Worm (Caenorhabditis elegans) whole organism, L1 larva: ENCODE data around the gene sec-61.B.

Experiments
- C04F5.9 ChIP-seq: sonication (generic microtip); optimal IDR thresholded peaks from 2 replicates; lab custom pipeline; 2016; ENCODE audit warnings: missing genetic modification characterization, missing compliant biosample characterization
- C34B4.2 ChIP-seq: sonication (generic microtip); optimal IDR thresholded peaks from 2 replicates; lab custom pipeline; 2017; ENCODE audit warnings: mild to moderate bottlenecking, missing genetic modification characterization, missing compliant biosample characterization
- F16B12.6 ChIP-seq: fragments of 150-350 bp; optimal IDR thresholded peaks from 2 replicates; lab custom pipeline; 2014; ENCODE audit warnings: missing biosample characterization, missing genetic modification characterization
- Y116A8C.19 ChIP-seq: sonication (generic microtip); optimal IDR thresholded peaks from 2 replicates; lab custom pipeline; 2016; ENCODE audit warnings: missing compliant biosample characterization, missing genetic modification characterization, borderline replicate concordance
- aha-1 ChIP-seq: fragments of 150-350 bp; optimal IDR thresholded peaks from 2 replicates; lab custom pipeline; 2014; ENCODE audit warnings: missing biosample characterization, missing genetic modification characterization
- blmp-1 ChIP-seq: fragments of 150-350 bp; optimal IDR thresholded peaks from 2 replicates; lab custom pipeline; 2014; ENCODE audit warnings: missing biosample characterization, missing genetic modification characterization
- ceh-8 ChIP-seq: fragments of 200-800 bp; sonication (Bioruptor generic); optimal IDR thresholded peaks from 2 replicates; lab custom pipeline; 2018; ENCODE audit warnings: mild to moderate bottlenecking, missing genetic modification characterization, moderate library complexity, missing compliant biosample characterization
- ceh-88 ChIP-seq: fragments of 200-800 bp; sonication (Bioruptor generic); IDR thresholded peaks from 2 replicates; pipeline ENCODE4 v1.3.6; 2022; ENCODE audit warnings: missing genetic modification characterization, missing compliant biosample characterization
- dpl-1 ChIP-seq, 3 experiments: fragments of 150-350 bp in 2 of 3; sonication (generic microtip) in 1 of 3; optimal IDR thresholded peaks; 2 replicates each; lab custom pipeline; 2014 to 2017; ENCODE audit warnings: missing biosample characterization in 3 of 3, missing genetic modification characterization in 3 of 3, missing genetic modification reagents in 3 of 3
- dsc-1 ChIP-seq: sonication (generic microtip); optimal IDR thresholded peaks from 2 replicates; lab custom pipeline; 2016; ENCODE audit warnings: mild to moderate bottlenecking, missing genetic modification characterization, missing compliant biosample characterization
- efl-1 ChIP-seq, 4 experiments: fragments of 150-350 bp; optimal IDR thresholded peaks in 3 of 4; peaks in 1 of 4; 1 replicate in 1 of 4; 2 replicates in 3 of 4; lab custom pipeline; 2014; ENCODE audit warnings: missing biosample characterization in 2 of 4, missing genetic modification characterization in 2 of 4, missing genetic modification reagents in 2 of 4
- efl-3 ChIP-seq: fragments of 200-800 bp; sonication (Bioruptor generic); optimal IDR thresholded peaks from 2 replicates; lab custom pipeline; 2018; ENCODE audit warnings: mild to moderate bottlenecking, missing genetic modification characterization, missing compliant biosample characterization
- egl-13 ChIP-seq: sonication (generic microtip); optimal IDR thresholded peaks from 2 replicates; lab custom pipeline; 2016; ENCODE audit warnings: missing genotype, missing genetic modification reagents, missing genetic modification characterization, missing compliant biosample characterization
- elt-3 ChIP-seq, 6 experiments: fragments of 150-350 bp in 1 of 6; sonication (generic microtip); optimal IDR thresholded peaks; 2 replicates each; lab custom pipeline; 2017 to 2018; ENCODE audit warnings: missing biosample characterization in 6 of 6, missing genetic modification characterization in 6 of 6, inconsistent platforms in 1 of 6
- fkh-10 ChIP-seq: sonication (generic microtip); optimal IDR thresholded peaks from 2 replicates; lab custom pipeline; 2017; ENCODE audit warnings: missing biosample characterization, missing genetic modification reagents, missing genetic modification characterization
- fkh-4 ChIP-seq: sonication (generic microtip); optimal IDR thresholded peaks from 2 replicates; lab custom pipeline; 2016; ENCODE audit warnings: missing compliant biosample characterization, missing genetic modification characterization, borderline replicate concordance
- fos-1 ChIP-seq: fragments of 150-350 bp; optimal IDR thresholded peaks from 2 replicates; lab custom pipeline; 2014; ENCODE audit warnings: missing biosample characterization, missing genetic modification characterization
- hlh-17 ChIP-seq: fragments of 200-800 bp; sonication (Bioruptor generic); optimal IDR thresholded peaks from 2 replicates; lab custom pipeline; 2018; ENCODE audit warnings: missing genetic modification characterization, mild to moderate bottlenecking, missing compliant biosample characterization, moderate library complexity, borderline replicate concordance
- hlh-4 ChIP-seq: sonication (generic microtip); optimal IDR thresholded peaks from 2 replicates; lab custom pipeline; 2016; ENCODE audit warnings: mild to moderate bottlenecking, missing genetic modification characterization, missing compliant biosample characterization
- irx-1 ChIP-seq: sonication (generic microtip); optimal IDR thresholded peaks from 2 replicates; lab custom pipeline; 2016; ENCODE audit warnings: missing genetic modification characterization, missing compliant biosample characterization
- jun-1 ChIP-seq: fragments of 150-350 bp; optimal IDR thresholded peaks from 2 replicates; lab custom pipeline; 2014; ENCODE audit warnings: missing biosample characterization, missing genetic modification reagents, missing genetic modification characterization
- lin-13 ChIP-seq: fragments of 150-350 bp; optimal IDR thresholded peaks from 2 replicates; lab custom pipeline; 2014; ENCODE audit warnings: missing biosample characterization, missing genetic modification reagents, missing genetic modification characterization
- lin-14 ChIP-seq: fragments of 200-800 bp; sonication (Bioruptor generic); optimal IDR thresholded peaks from 2 replicates; lab custom pipeline; 2018; ENCODE audit warnings: mild to moderate bottlenecking, missing genetic modification characterization, moderate library complexity, missing compliant biosample characterization
- lin-35 ChIP-seq, 2 experiments: fragments of 150-350 bp; optimal IDR thresholded peaks; 2 replicates each; lab custom pipeline; 2014; ENCODE audit warnings: missing biosample characterization in 2 of 2, missing genetic modification characterization in 2 of 2, missing genetic modification reagents in 2 of 2
- lin-39 ChIP-seq: fragments of 150-350 bp; optimal IDR thresholded peaks from 2 replicates; lab custom pipeline; 2014; ENCODE audit warnings: missing biosample characterization, missing genetic modification reagents, missing genetic modification characterization
- lir-3 ChIP-seq: sonication (generic microtip); optimal IDR thresholded peaks from 2 replicates; lab custom pipeline; 2016; ENCODE audit warnings: mild to moderate bottlenecking, missing genetic modification characterization, moderate library complexity, missing compliant biosample characterization; ENCODE audit not compliant: poor library complexity
- lsy-2 ChIP-seq, 2 experiments: fragments of 150-350 bp; optimal IDR thresholded peaks; 2 replicates each; lab custom pipeline; 2014; ENCODE audit warnings: missing biosample characterization in 2 of 2, missing genetic modification characterization in 2 of 2
- mab-9 ChIP-seq: fragments of 200-800 bp; sonication (Bioruptor generic); IDR thresholded peaks from 2 replicates; pipeline ENCODE4 v1.3.6; 2022; ENCODE audit warnings: missing genetic modification reagents, missing genetic modification characterization, missing compliant biosample characterization
- mdl-1 ChIP-seq, 2 experiments: fragments of 150-350 bp; optimal IDR thresholded peaks; 2 replicates each; lab custom pipeline; 2014 to 2017; ENCODE audit warnings: missing biosample characterization in 2 of 2, missing genetic modification characterization in 2 of 2, inconsistent platforms in 1 of 2
- mep-1 ChIP-seq: fragments of 150-350 bp; optimal IDR thresholded peaks from 2 replicates; lab custom pipeline; 2014; ENCODE audit warnings: missing biosample characterization, missing genetic modification characterization
- nhr-20 ChIP-seq: sonication (generic microtip); optimal IDR thresholded peaks from 2 replicates; lab custom pipeline; 2016; ENCODE audit warnings: mild to moderate bottlenecking, missing genetic modification characterization, missing compliant biosample characterization
- nhr-28 ChIP-seq: fragments of 150-350 bp; optimal IDR thresholded peaks from 2 replicates; lab custom pipeline; 2014; ENCODE audit warnings: missing biosample characterization, missing genetic modification characterization
- nhr-71 ChIP-seq: sonication (generic microtip); optimal IDR thresholded peaks from 2 replicates; lab custom pipeline; 2016; ENCODE audit warnings: mild to moderate bottlenecking, missing genetic modification characterization, moderate library complexity, missing compliant biosample characterization
- nhr-76 ChIP-seq: sonication (generic microtip); optimal IDR thresholded peaks from 2 replicates; lab custom pipeline; 2017; ENCODE audit warnings: missing biosample characterization, missing genetic modification characterization
- nhr-77 ChIP-seq: fragments of 150-350 bp; optimal IDR thresholded peaks from 2 replicates; lab custom pipeline; 2014; ENCODE audit warnings: missing biosample characterization, missing genetic modification characterization
- nhr-84 ChIP-seq: sonication (generic microtip); optimal IDR thresholded peaks from 2 replicates; lab custom pipeline; 2017; ENCODE audit warnings: missing biosample characterization, missing genetic modification characterization
- pqm-1 ChIP-seq: sonication (generic microtip); optimal IDR thresholded peaks from 3 replicates; lab custom pipeline; 2017; ENCODE audit warnings: missing biosample characterization, missing genetic modification characterization
- rnt-1 ChIP-seq: sonication (generic microtip); optimal IDR thresholded peaks from 2 replicates; lab custom pipeline; 2016; ENCODE audit warnings: mild to moderate bottlenecking, missing genetic modification characterization, moderate library complexity, missing compliant biosample characterization
- snu-23 ChIP-seq: sonication (generic microtip); optimal IDR thresholded peaks from 2 replicates; lab custom pipeline; 2016; ENCODE audit warnings: missing genetic modification characterization, missing compliant biosample characterization
- sox-4 ChIP-seq: sonication (generic microtip); optimal IDR thresholded peaks from 2 replicates; lab custom pipeline; 2016; ENCODE audit warnings: missing genetic modification characterization, missing compliant biosample characterization
- sptf-1 ChIP-seq: fragments of 150-350 bp; optimal IDR thresholded peaks from 2 replicates; lab custom pipeline; 2014; ENCODE audit warnings: missing biosample characterization, missing genetic modification characterization
- swsn-7 ChIP-seq: sonication (generic microtip); optimal IDR thresholded peaks from 2 replicates; lab custom pipeline; 2016; ENCODE audit warnings: missing genetic modification characterization, missing compliant biosample characterization
- unc-130 ChIP-seq: fragments of 150-350 bp; optimal IDR thresholded peaks from 2 replicates; lab custom pipeline; 2017; ENCODE audit warnings: missing biosample characterization, missing genetic modification characterization, inconsistent platforms
- unc-30 ChIP-seq: sonication (generic microtip); optimal IDR thresholded peaks from 2 replicates; lab custom pipeline; 2017; ENCODE audit warnings: missing biosample characterization, missing genetic modification characterization
- unc-62 ChIP-seq: fragments of 150-350 bp; optimal IDR thresholded peaks from 2 replicates; lab custom pipeline; 2014; ENCODE audit warnings: missing biosample characterization, missing genetic modification reagents, missing genetic modification characterization
- xbp-1 ChIP-seq: sonication (generic microtip); optimal IDR thresholded peaks from 2 replicates; lab custom pipeline; 2016; ENCODE audit warnings: missing genetic modification characterization, missing compliant biosample characterization
- zag-1 ChIP-seq: fragments of 150-350 bp; optimal IDR thresholded peaks from 2 replicates; lab custom pipeline; 2014; ENCODE audit warnings: missing biosample characterization, missing genetic modification characterization

sec-61.B gene

ce11 chrIV:2348862-2349321 lies 39.6 kb downstream of the sec-61.B start, which contains the start of the genes ppgn-1 and tftc-1 (continued):
- TF ChIP-seq irx-1 (tag; lab: Kevin White, UChicago) (peak; percentile 71), lin-13 (peak; percentile 34), rnt-1 (tag; lab: Kevin White, UChicago) (no peak), lin-39 (tag; lab: Kevin White, UChicago) (peak; percentile 71), unc-130 (tag; lab: Kevin White, UChicago) (peak; percentile 38), lir-3 (tag; lab: Kevin White, UChicago) (no peak), nhr-76 (no peak), unc-30 (tag; lab: Kevin White, UChicago) (no peak), dpl-1 (GFP tag; optimal IDR thresholded peaks at IDR 0.05; lab: Kevin White, UChicago) (peak; percentile 40 to 72 (median 71)), nhr-77 (tag; lab: Kevin White, UChicago) (no peak), zag-1 (tag; lab: Kevin White, UChicago) (no peak), aha-1 (tag; lab: Kevin White, UChicago) (no peak), swsn-7 (peak; percentile 79), nhr-28 (tag; lab: Kevin White, UChicago) (no peak), fkh-10 (GFP tag; lab: Kevin White, UChicago) (no peak), ceh-88 (GFP tag; lab: Robert Waterston, UW) (no peak), hlh-4 (tag; lab: Kevin White, UChicago) (no peak), sptf-1 (tag; lab: Kevin White, UChicago) (no peak), F16B12.6 (tag; lab: Kevin White, UChicago) (peak; percentile 42), Y116A8C.19 (tag; lab: Kevin White, UChicago) (no peak), xbp-1 (peak; percentile 76), nhr-20 (no peak), lsy-2 (tag; optimal IDR thresholded peaks at IDR 0.05; lab: Kevin White, UChicago) (peak; percentile 77 to 85), lin-35 (GFP tag; optimal IDR thresholded peaks at IDR 0.05; lab: Kevin White, UChicago) (peak; percentile 63), blmp-1 (tag; lab: Kevin White, UChicago) (peak; percentile 55), ceh-8 (GFP tag; lab: Kevin White, UChicago) (peak; percentile 75), elt-3 (tag; optimal IDR thresholded peaks at IDR 0.05; lab: Kevin White, UChicago) (peak in 1 of 6 experiments; percentile 24), dsc-1 (tag; lab: Kevin White, UChicago) (peak; percentile 78), sox-4 (tag; lab: Kevin White, UChicago) (peak; percentile 58), mab-9 (GFP tag; lab: Robert Waterston, UW) (no peak), fos-1 (tag; lab: Kevin White, UChicago) (peak; percentile 21), efl-3 (GFP tag; lab: Kevin White, UChicago) (no peak), fkh-4 (tag; lab: Kevin White, UChicago) (peak; percentile 1), unc-62 (GFP tag; lab: Kevin White, UChicago) (no peak), hlh-17 (GFP tag; lab: Kevin White, UChicago) (no peak), nhr-71 (no peak), snu-23 (no peak), jun-1 (tag; lab: Kevin White, UChicago) (no peak), mep-1 (tag; lab: Kevin White, UChicago) (peak; percentile 92), C34B4.2 (no peak), lin-14 (GFP tag; lab: Kevin White, UChicago) (no peak), pqm-1 (tag; lab: Kevin White, UChicago) (no peak), efl-1 (optimal IDR thresholded peaks at IDR 0.05; lab: Kevin White, UChicago) (peak; percentile 40 to 68), efl-1 (GFP tag; optimal IDR thresholded peaks at IDR 0.05 in 1 of 2; lab: Kevin White, UChicago) (peak; percentile 72 to 95), egl-13 (tag; lab: Kevin White, UChicago) (peak; percentile 55), C04F5.9 (tag; lab: Kevin White, UChicago) (peak; percentile 66), mdl-1 (tag; optimal IDR thresholded peaks at IDR 0.05; lab: Kevin White, UChicago) (no peak), nhr-84 (no peak)
